Fruit fly (Drosophila melanogaster): ENCODE measurements around the gene lmgA.

lmgA gene

dm6 chr2L:8534515-8535295 lies 6.3 kb upstream of the lmgA start (continued):
- TF ChIP-seq HmgD (GFP tag; optimal IDR thresholded peaks at IDR 0.05): no peak
- TF ChIP-seq nau (GFP tag; optimal IDR thresholded peaks at IDR 0.05): peak; percentile 96
- peak; percentile 86 for TF ChIP-seq CG1024 (GFP tag; IDR thresholded peaks at IDR 0.05)
- peak; percentile 76 for TF ChIP-seq ftz-f1 (GFP tag; optimal IDR thresholded peaks at IDR 0.05)
- peak; percentile 82 for TF ChIP-seq klu (GFP tag; IDR thresholded peaks at IDR 0.05)
- peak; percentile 73 for TF ChIP-seq CG10321 (GFP tag; IDR thresholded peaks at IDR 0.05)
- peak; percentile 98 for TF ChIP-seq Asciz (GFP tag; optimal IDR thresholded peaks at IDR 0.05)
- TF ChIP-seq Nf-YC (tag; optimal IDR thresholded peaks at IDR 0.05): peak; percentile 83
- TF ChIP-seq CG6689 (GFP tag; IDR thresholded peaks at IDR 0.05): peak; percentile 96
- peak; percentile 69 for TF ChIP-seq CG11398 (GFP tag; optimal IDR thresholded peaks at IDR 0.05)
- TF ChIP-seq CG9932 (GFP tag; IDR thresholded peaks at IDR 0.05): peak; percentile 61
- TF ChIP-seq Dad (GFP tag; optimal IDR thresholded peaks at IDR 0.05): peak; percentile 76
- peak; percentile 88 for TF ChIP-seq CG34376 (GFP tag; optimal IDR thresholded peaks at IDR 0.05)
- peak; percentile 97 for TF ChIP-seq esg (GFP tag; conservative IDR thresholded peaks at IDR 0.05)
- peak; percentile 90 for TF ChIP-seq CG18764 (GFP tag; optimal IDR thresholded peaks at IDR 0.05)
- TF ChIP-seq CG9727 (GFP tag; optimal IDR thresholded peaks at IDR 0.05): peak; percentile 57
- TF ChIP-seq CG16779 (GFP tag; IDR thresholded peaks at IDR 0.05): peak; percentile 86
- peak; percentile 81 for TF ChIP-seq tup (GFP tag; optimal IDR thresholded peaks at IDR 0.05)
- peak; percentile 99 for TF ChIP-seq dmrt99B (tag; optimal IDR thresholded peaks at IDR 0.05)
- TF ChIP-seq CG15269 (tag; optimal IDR thresholded peaks at IDR 0.05): peak; percentile 96
- TF ChIP-seq ems (GFP tag; optimal IDR thresholded peaks at IDR 0.05): peak; percentile 90
- TF ChIP-seq crc (GFP tag; optimal IDR thresholded peaks at IDR 0.05): peak; percentile 57
- peak; percentile 91 for TF ChIP-seq CG4820 (GFP tag; optimal IDR thresholded peaks at IDR 0.05)
- peak; percentile 95 for TF ChIP-seq kah (GFP tag; optimal IDR thresholded peaks at IDR 0.05)
- peak; percentile 96 for TF ChIP-seq CG8388 (GFP tag; optimal IDR thresholded peaks at IDR 0.05)
- peak; percentile 94 for TF ChIP-seq ase (GFP tag; IDR thresholded peaks at IDR 0.05)
- peak; percentile 94 for TF ChIP-seq D19A (tag; optimal IDR thresholded peaks at IDR 0.05)
- TF ChIP-seq br (optimal IDR thresholded peaks at IDR 0.05): no peak
- peak; percentile 55; the same call in 1 of the 2 replicates for TF ChIP-seq CG4360 (GFP tag; IDR thresholded peaks at IDR 0.05)
- peak; percentile 30 for TF ChIP-seq btn (GFP tag; optimal IDR thresholded peaks at IDR 0.05)
- peak; percentile 65 for TF ChIP-seq NK7.1 (GFP tag; optimal IDR thresholded peaks at IDR 0.05)
- TF ChIP-seq bcd (GFP tag; optimal IDR thresholded peaks at IDR 0.05): peak; percentile 94
- TF ChIP-seq Atf3 (GFP tag; optimal IDR thresholded peaks at IDR 0.05): peak; percentile 84
- peak; percentile 96 for TF ChIP-seq run (tag; optimal IDR thresholded peaks at IDR 0.05)
- peak; percentile 79 for TF ChIP-seq CG17361 (GFP tag; IDR thresholded peaks at IDR 0.05)
- TF ChIP-seq CG4854 (GFP tag; optimal IDR thresholded peaks at IDR 0.05): peak; percentile 80
- TF ChIP-seq Ssrp (tag; optimal IDR thresholded peaks at IDR 0.05): peak; percentile 98
- no peak for TF ChIP-seq prd (optimal IDR thresholded peaks at IDR 0.05)
- TF ChIP-seq prd (GFP tag; IDR thresholded peaks at IDR 0.05): peak; percentile 95
- TF ChIP-seq trem (tag; optimal IDR thresholded peaks at IDR 0.05): peak; percentile 90
- TF ChIP-seq jigr1 (GFP tag; IDR thresholded peaks at IDR 0.05): peak; percentile 97
- peak; percentile 93 for TF ChIP-seq ind (GFP tag; optimal IDR thresholded peaks at IDR 0.05)
- TF ChIP-seq E2f2 (GFP tag; IDR thresholded peaks at IDR 0.05): peak; percentile 80
- TF ChIP-seq CG3407 (GFP tag; optimal IDR thresholded peaks at IDR 0.05): peak; percentile 93
- TF ChIP-seq odd (GFP tag; optimal IDR thresholded peaks at IDR 0.05): peak; percentile 91
- TF ChIP-seq CG31365 (tag; optimal IDR thresholded peaks at IDR 0.05): peak; percentile 82
- TF ChIP-seq toy (GFP tag; IDR thresholded peaks at IDR 0.05): 0 out of 2 replicates have a peak, but pooled peaks have one; percentile 33
- peak; percentile 92 for TF ChIP-seq chn (GFP tag; optimal IDR thresholded peaks at IDR 0.05)
- TF ChIP-seq eve (GFP tag; optimal IDR thresholded peaks at IDR 0.05): peak in 1 of 2 experiments; percentile 99
- peak; percentile 65 for TF ChIP-seq HLH54F (GFP tag; optimal IDR thresholded peaks at IDR 0.05)
- TF ChIP-seq inv (GFP tag; IDR thresholded peaks at IDR 0.05; ENCODE audit: partially characterized antibody): no peak; the same call in 1 of the 2 replicates
